Fruit fly (Drosophila melanogaster) whole organism, embryonic: ENCODE results near the gene CG10512.
A peak's percentile ranks its signal among the peaks of the same experiment; 100 is the strongest.

ENCODE experiments used
- Antp ChIP-seq: fragments of 200-800 bp; sonication (Bioruptor generic); optimal IDR thresholded peaks from 3 replicates; lab custom pipeline; 2016; ENCODE audit warnings: missing biosample characterization, missing genetic modification characterization
- Bgb ChIP-seq: fragments of 200-800 bp; sonication (Bioruptor generic); IDR thresholded peaks from 2 replicates; pipeline ENCODE4 v1.3.6; 2022; ENCODE audit warnings: missing biosample characterization, missing genetic modification characterization; ENCODE audit not compliant: partially characterized antibody
- Blimp-1 ChIP-seq: fragments of 200-800 bp; sonication (Bioruptor generic); optimal IDR thresholded peaks from 3 replicates; lab custom pipeline; 2018; ENCODE audit warnings: missing biosample characterization, missing genetic modification characterization, mild to moderate bottlenecking, moderate library complexity, missing genetic modification reagents
- CG11695 ChIP-seq: fragments of 200-800 bp; sonication (Bioruptor generic); IDR thresholded peaks from 3 replicates; pipeline ENCODE4 v1.3.6; 2022; ENCODE audit warnings: missing biosample characterization, missing genetic modification characterization
- CG11723 ChIP-seq: fragments of 200-800 bp; sonication (Bioruptor generic); optimal IDR thresholded peaks from 2 replicates; lab custom pipeline; 2017; ENCODE audit warnings: missing biosample characterization, mild to moderate bottlenecking, missing genetic modification characterization
- CG12659 ChIP-seq: fragments of 200-800 bp; sonication (Bioruptor generic); optimal IDR thresholded peaks from 3 replicates; lab custom pipeline; 2017; ENCODE audit warnings: mild to moderate bottlenecking, missing biosample characterization, missing genetic modification reagents, missing genetic modification characterization
- CG12744 ChIP-seq: fragments of 200-800 bp; sonication (Bioruptor generic); optimal IDR thresholded peaks from 2 replicates; lab custom pipeline; 2016; ENCODE audit warnings: missing biosample characterization, missing genetic modification characterization
- CG15601 ChIP-seq: fragments of 200-800 bp; sonication (Bioruptor generic); optimal IDR thresholded peaks from 3 replicates; lab custom pipeline; 2019; ENCODE audit warnings: missing biosample characterization, mild to moderate bottlenecking, missing genetic modification characterization, moderate library complexity
- CG16815 ChIP-seq: fragments of 200-800 bp; sonication (Bioruptor generic); optimal IDR thresholded peaks from 3 replicates; lab custom pipeline; 2017; ENCODE audit warnings: missing biosample characterization, mild to moderate bottlenecking, missing genetic modification characterization
- CG17359 ChIP-seq: fragments of 200-800 bp; sonication (Bioruptor generic); optimal IDR thresholded peaks from 3 replicates; lab custom pipeline; 2018; ENCODE audit warnings: missing biosample characterization, mild to moderate bottlenecking, missing genetic modification characterization, moderate library complexity
- CG18599 ChIP-seq: fragments of 200-800 bp; sonication (Bioruptor generic); optimal IDR thresholded peaks from 3 replicates; lab custom pipeline; 2017; ENCODE audit warnings: missing biosample characterization, missing genetic modification characterization, mild to moderate bottlenecking, moderate library complexity, missing genetic modification reagents
- CG31388 ChIP-seq: fragments of 200-800 bp; sonication (Bioruptor generic); optimal IDR thresholded peaks from 2 replicates; lab custom pipeline; 2016; ENCODE audit warnings: missing biosample characterization, missing genetic modification characterization
- CG42726 ChIP-seq: fragments of 200-800 bp; sonication (Bioruptor generic); IDR thresholded peaks from 2 replicates; pipeline ENCODE4 v1.3.6; 2022; ENCODE audit warnings: missing biosample characterization, missing genetic modification characterization; ENCODE audit not compliant: partially characterized antibody
- CG4820 ChIP-seq: fragments of 200-800 bp; sonication (Bioruptor generic); optimal IDR thresholded peaks from 3 replicates; lab custom pipeline; 2016; ENCODE audit warnings: missing biosample characterization, missing genetic modification characterization
- D ChIP-seq, 2 experiments: fragments of 200-800 bp in 1 of 2; fragments of >200 bp in 1 of 2; sonication (Bioruptor generic) in 1 of 2; optimal IDR thresholded peaks; 2 replicates in 1 of 2; 3 replicates in 1 of 2; lab custom pipeline; 2017; ENCODE audit warnings: mild to moderate bottlenecking in 1 of 2, missing biosample characterization in 1 of 2, missing genetic modification characterization in 1 of 2, missing genetic modification reagents in 1 of 2
- Dll ChIP-seq: fragments of 200-800 bp; sonication (Bioruptor generic); IDR thresholded peaks from 4 replicates; pipeline ENCODE4 v1.3.6; 2022; ENCODE audit warnings: missing biosample characterization, missing genetic modification characterization; ENCODE audit not compliant: partially characterized antibody
- Dp ChIP-seq: fragments of 200-800 bp; sonication (Bioruptor generic); optimal IDR thresholded peaks from 2 replicates; lab custom pipeline; 2018; ENCODE audit warnings: missing biosample characterization, mild to moderate bottlenecking, missing genetic modification characterization, moderate library complexity
- Ets65A ChIP-seq: fragments of 200-800 bp; sonication (Bioruptor generic); peaks from one replicate; lab custom pipeline; 2016; ENCODE audit warnings: missing biosample characterization, missing genetic modification characterization
- Fer3 ChIP-seq: fragments of 200-800 bp; sonication (Bioruptor generic); optimal IDR thresholded peaks from 2 replicates; lab custom pipeline; 2018; ENCODE audit warnings: missing biosample characterization, mild to moderate bottlenecking, missing genetic modification characterization, moderate library complexity
- Gug ChIP-seq: fragments of 200-800 bp; sonication (Bioruptor generic); IDR thresholded peaks from 4 replicates; pipeline ENCODE4 v1.3.6; 2022; ENCODE audit warnings: missing biosample characterization, missing genetic modification characterization
- Hand ChIP-seq: fragments of 200-800 bp; sonication (Bioruptor generic); optimal IDR thresholded peaks from 2 replicates; lab custom pipeline; 2017; ENCODE audit warnings: mild to moderate bottlenecking, missing biosample characterization, missing genetic modification reagents, missing genetic modification characterization
- MTF-1 ChIP-seq: fragments of 200-800 bp; sonication (Bioruptor generic); optimal IDR thresholded peaks from 2 replicates; lab custom pipeline; 2018; ENCODE audit warnings: missing biosample characterization, mild to moderate bottlenecking, missing genetic modification characterization, borderline replicate concordance
- Meics ChIP-seq: fragments of 200-800 bp; sonication (Bioruptor generic); optimal IDR thresholded peaks from 2 replicates; lab custom pipeline; 2017; ENCODE audit warnings: missing biosample characterization, mild to moderate bottlenecking, missing genetic modification characterization
- Neu2 ChIP-seq: fragments of 200-800 bp; sonication (Bioruptor generic); optimal IDR thresholded peaks from 3 replicates; lab custom pipeline; 2016; ENCODE audit warnings: missing biosample characterization, missing genetic modification characterization, borderline replicate concordance
- Opbp ChIP-seq: fragments of 200-800 bp; sonication (Bioruptor generic); IDR thresholded peaks from 3 replicates; pipeline ENCODE4 v1.3.6; 2022; ENCODE audit warnings: missing biosample characterization, missing genetic modification characterization; ENCODE audit not compliant: partially characterized antibody
- Pdp1 ChIP-seq, 2 experiments: fragments of 200-800 bp; sonication (Bioruptor generic); optimal IDR thresholded peaks; 3 replicates each; lab custom pipeline; 2016; ENCODE audit warnings: missing biosample characterization in 2 of 2, missing genetic modification characterization in 2 of 2, mild to moderate bottlenecking in 1 of 2, moderate library complexity in 1 of 2
- TFAM ChIP-seq: fragments of 200-800 bp; sonication (Bioruptor generic); optimal IDR thresholded peaks from 2 replicates; lab custom pipeline; 2017; ENCODE audit warnings: missing biosample characterization, missing genetic modification characterization, inconsistent platforms
- cg ChIP-seq: fragments of 200-800 bp; sonication (Bioruptor generic); optimal IDR thresholded peaks from 3 replicates; lab custom pipeline; 2019; ENCODE audit warnings: missing biosample characterization, mild to moderate bottlenecking, missing genetic modification characterization, moderate library complexity
- chn ChIP-seq: fragments of 200-800 bp; sonication (Bioruptor generic); optimal IDR thresholded peaks from 2 replicates; lab custom pipeline; 2016; ENCODE audit warnings: missing biosample characterization, missing genetic modification characterization
- dmrt99B ChIP-seq: fragments of 200-800 bp; sonication (Bioruptor generic); optimal IDR thresholded peaks from 2 replicates; lab custom pipeline; 2018; ENCODE audit warnings: missing biosample characterization, mild to moderate bottlenecking, missing genetic modification characterization, moderate library complexity
- fd3F ChIP-seq: fragments of 200-800 bp; sonication (Bioruptor generic); optimal IDR thresholded peaks from 2 replicates; lab custom pipeline; 2018; ENCODE audit warnings: missing biosample characterization, mild to moderate bottlenecking, missing genetic modification characterization, moderate library complexity
- gcm2 ChIP-seq: fragments of 200-800 bp; sonication (Bioruptor generic); optimal IDR thresholded peaks from 2 replicates; lab custom pipeline; 2016; ENCODE audit warnings: missing biosample characterization, missing genetic modification characterization
- grn ChIP-seq: fragments of 200-800 bp; sonication (Bioruptor generic); optimal IDR thresholded peaks from 3 replicates; lab custom pipeline; 2017; ENCODE audit warnings: missing biosample characterization, missing genetic modification characterization
- her ChIP-seq: fragments of 200-800 bp; sonication (Bioruptor generic); optimal IDR thresholded peaks from 2 replicates; lab custom pipeline; 2016; ENCODE audit warnings: missing biosample characterization, missing genetic modification characterization
- kay ChIP-seq: fragments of 200-800 bp; sonication (Bioruptor generic); optimal IDR thresholded peaks from 2 replicates; lab custom pipeline; 2016; ENCODE audit warnings: missing biosample characterization, missing genetic modification characterization
- ken ChIP-seq: fragments of 200-800 bp; sonication (Bioruptor generic); IDR thresholded peaks from 3 replicates; pipeline ENCODE4 v1.3.6; 2022; ENCODE audit warnings: missing biosample characterization, missing genetic modification characterization
- maf-S ChIP-seq: fragments of 200-800 bp; sonication (Bioruptor generic); optimal IDR thresholded peaks from 2 replicates; lab custom pipeline; 2016; ENCODE audit warnings: missing biosample characterization, missing genetic modification characterization
- mirr ChIP-seq: fragments of 200-800 bp; sonication (Bioruptor generic); optimal IDR thresholded peaks from 3 replicates; lab custom pipeline; 2018; ENCODE audit warnings: missing biosample characterization, mild to moderate bottlenecking, missing genetic modification characterization
- pan ChIP-seq, 4 experiments: fragments of >200 bp in 3 of 4; fragments of 200-800 bp in 1 of 4; sonication (Bioruptor generic) in 1 of 4; optimal IDR thresholded peaks in 3 of 4; IDR thresholded peaks in 1 of 4; 2 replicates each; pipeline versions ENCODE4 v1.3.6 to Lab custom; 2017 to 2022; ENCODE audit warnings: missing biosample characterization in 2 of 4, missing genetic modification characterization in 2 of 4, mixed read lengths in 1 of 4
- pita ChIP-seq: fragments of 200-800 bp; sonication (Bioruptor generic); optimal IDR thresholded peaks from 2 replicates; lab custom pipeline; 2017; ENCODE audit warnings: missing biosample characterization, mild to moderate bottlenecking, missing genetic modification characterization
- psq ChIP-seq: fragments of 200-800 bp; sonication (Bioruptor generic); optimal IDR thresholded peaks from 2 replicates; lab custom pipeline; 2017; ENCODE audit warnings: missing biosample characterization, missing genetic modification characterization
- ro ChIP-seq: fragments of 200-800 bp; sonication (Bioruptor generic); IDR thresholded peaks from 2 replicates; pipeline ENCODE4 v1.3.6; 2022; ENCODE audit warnings: missing biosample characterization, missing genetic modification characterization
- scrt ChIP-seq: fragments of 200-800 bp; sonication (Bioruptor generic); optimal IDR thresholded peaks from 2 replicates; lab custom pipeline; 2018; ENCODE audit warnings: missing biosample characterization, mild to moderate bottlenecking, missing genetic modification characterization, moderate library complexity
- sna ChIP-seq: fragments of 200-800 bp; sonication (Bioruptor generic); IDR thresholded peaks from 2 replicates; pipeline ENCODE4 v1.3.6; 2022; ENCODE audit warnings: missing biosample characterization, missing genetic modification characterization; ENCODE audit not compliant: partially characterized antibody
- sug ChIP-seq: fragments of 200-800 bp; optimal IDR thresholded peaks from 2 replicates; lab custom pipeline; 2019; ENCODE audit warnings: missing biosample characterization, mild to moderate bottlenecking, missing genetic modification characterization, moderate library complexity
- tna ChIP-seq: fragments of 200-800 bp; sonication (Bioruptor generic); IDR thresholded peaks from 2 replicates; pipeline ENCODE4 v1.3.6; 2022; ENCODE audit warnings: missing biosample characterization, missing genetic modification characterization; ENCODE audit not compliant: partially characterized antibody
- twi ChIP-seq: fragments of 200-800 bp; optimal IDR thresholded peaks from 2 replicates; lab custom pipeline; 2019; ENCODE audit warnings: missing biosample characterization, mild to moderate bottlenecking, missing genetic modification characterization, moderate library complexity
- yki ChIP-seq: fragments of >200 bp; optimal IDR thresholded peaks from 3 replicates; lab custom pipeline; 2018

CG10512 gene

dm6 chr3L:21216697-21217291, 14.1 kb downstream of the CG10512 start, which contains the start of the genes Trmt112 and Ilk (continued):
- peak; percentile 19 for TF ChIP-seq cg (GFP tag; lab: Kevin White, UChicago)
- TF ChIP-seq mirr (GFP tag; lab: Kevin White, UChicago), result peak; percentile 10
- no peak for TF ChIP-seq Meics
- no peak for TF ChIP-seq CG11695
- TF ChIP-seq ro (GFP tag; lab: Robert Waterston, UW), result no peak
- no peak for TF ChIP-seq MTF-1
- TF ChIP-seq CG12744 (GFP tag; lab: Kevin White, UChicago), result no peak
- TF ChIP-seq Dll (GFP tag; lab: Robert Waterston, UW), result peak; percentile 72; the same call in 3 of the 4 replicates
- TF ChIP-seq ken (GFP tag; lab: Robert Waterston, UW), result no peak
- no peak for TF ChIP-seq maf-S
- TF ChIP-seq pita (GFP tag; lab: Kevin White, UChicago), result no peak
- TF ChIP-seq fd3F (GFP tag; lab: Kevin White, UChicago), result no peak
- no peak for TF ChIP-seq CG17359 (tag; lab: Kevin White, UChicago)
- no peak for TF ChIP-seq Neu2
- no peak for TF ChIP-seq dmrt99B
- no peak for TF ChIP-seq sug
- TF ChIP-seq CG4820 (GFP tag; lab: Kevin White, UChicago), result no peak
- TF ChIP-seq her (GFP tag; lab: Kevin White, UChicago), result no peak
- TF ChIP-seq Blimp-1 (GFP tag; lab: Kevin White, UChicago), result no peak
- no peak for TF ChIP-seq psq (GFP tag; lab: Kevin White, UChicago)
- no peak for TF ChIP-seq CG11723 (GFP tag; lab: Kevin White, UChicago)
- peak; percentile 71 for TF ChIP-seq Dp (GFP tag; lab: Kevin White, UChicago)
- TF ChIP-seq CG12659 (GFP tag; lab: Kevin White, UChicago), result peak; percentile 65
- peak; percentile 92 for TF ChIP-seq Opbp (GFP tag; lab: Robert Waterston, UW)
- TF ChIP-seq CG18599, result no peak
- no peak for TF ChIP-seq CG16815 (GFP tag; lab: Kevin White, UChicago)
- TF ChIP-seq CG42726 (GFP tag; lab: Robert Waterston, UW), result peak; percentile 89
- peak; percentile 89 for TF ChIP-seq Bgb (GFP tag; lab: Robert Waterston, UW)
- no peak for TF ChIP-seq D (optimal IDR thresholded peaks at IDR 0.05; lab: Kevin White, UChicago)
- TF ChIP-seq D (GFP tag; optimal IDR thresholded peaks at IDR 0.05; lab: Kevin White, UChicago), result no peak
- peak; percentile 44 for TF ChIP-seq kay (GFP tag; lab: Kevin White, UChicago)
- TF ChIP-seq yki, result no peak
- TF ChIP-seq CG15601, result no peak
- TF ChIP-seq Pdp1 (GFP tag; optimal IDR thresholded peaks at IDR 0.05; lab: Kevin White, UChicago), result no peak
- no peak for TF ChIP-seq TFAM (GFP tag; lab: Kevin White, UChicago)
- no peak for TF ChIP-seq Antp (GFP tag; lab: Kevin White, UChicago)
- no peak for TF ChIP-seq CG31388 (GFP tag; lab: Kevin White, UChicago)
- TF ChIP-seq Fer3, result no peak
- TF ChIP-seq Gug (GFP tag; lab: Robert Waterston, UW), result no peak
- no peak for TF ChIP-seq Hand (GFP tag; lab: Kevin White, UChicago)
- TF ChIP-seq Ets65A, result no peak
- TF ChIP-seq scrt (GFP tag; lab: Kevin White, UChicago), result no peak
- TF ChIP-seq sna (GFP tag; lab: Robert Waterston, UW), result peak; percentile 46; the same call in 1 of the 2 replicates
- TF ChIP-seq twi, result no peak
- no peak for TF ChIP-seq grn (GFP tag; lab: Kevin White, UChicago)
- peak; percentile 87 for TF ChIP-seq tna (GFP tag; lab: Robert Waterston, UW)
- no peak for TF ChIP-seq chn (GFP tag; lab: Kevin White, UChicago)
- TF ChIP-seq pan (optimal IDR thresholded peaks at IDR 0.05; lab: Kevin White, UChicago), result no peak
- no peak for TF ChIP-seq pan (GFP tag; optimal IDR thresholded peaks at IDR 0.05 in 1 of 2, IDR thresholded peaks at IDR 0.05 in 1 of 2)
- TF ChIP-seq gcm2 (GFP tag; lab: Kevin White, UChicago), result no peak
